Worm (Caenorhabditis elegans) whole organism, L1 larva: ENCODE results near the gene tbx-33.

Experiments used
- C34B4.2 ChIP-seq: sonication (generic microtip); optimal IDR thresholded peaks from 2 replicates; lab custom pipeline; 2017; ENCODE audit warnings: mild to moderate bottlenecking, missing genetic modification characterization, missing compliant biosample characterization
- F16B12.6 ChIP-seq: fragments of 150-350 bp; optimal IDR thresholded peaks from 2 replicates; lab custom pipeline; 2014; ENCODE audit warnings: missing biosample characterization, missing genetic modification characterization
- aha-1 ChIP-seq: fragments of 150-350 bp; optimal IDR thresholded peaks from 2 replicates; lab custom pipeline; 2014; ENCODE audit warnings: missing biosample characterization, missing genetic modification characterization
- aly-2 ChIP-seq: fragments of 150-350 bp; optimal IDR thresholded peaks from 2 replicates; lab custom pipeline; 2014; ENCODE audit warnings: missing biosample characterization, missing genetic modification characterization
- ama-1 ChIP-seq: fragments of 150-350 bp; optimal IDR thresholded peaks from 2 replicates; lab custom pipeline; 2014
- blmp-1 ChIP-seq: fragments of 150-350 bp; optimal IDR thresholded peaks from 2 replicates; lab custom pipeline; 2014; ENCODE audit warnings: missing biosample characterization, missing genetic modification characterization
- ceh-8 ChIP-seq: fragments of 200-800 bp; sonication (Bioruptor generic); optimal IDR thresholded peaks from 2 replicates; lab custom pipeline; 2018; ENCODE audit warnings: mild to moderate bottlenecking, missing genetic modification characterization, moderate library complexity, missing compliant biosample characterization
- ceh-82 ChIP-seq, 3 experiments: fragments of 150-350 bp in 1 of 3; sonication (generic microtip) in 2 of 3; optimal IDR thresholded peaks; 2 replicates each; lab custom pipeline; 2014 to 2017; ENCODE audit warnings: missing biosample characterization in 3 of 3, missing genetic modification characterization in 3 of 3
- ceh-88 ChIP-seq: fragments of 200-800 bp; sonication (Bioruptor generic); IDR thresholded peaks from 2 replicates; pipeline ENCODE4 v1.3.6; 2022; ENCODE audit warnings: missing genetic modification characterization, missing compliant biosample characterization
- dsc-1 ChIP-seq: sonication (generic microtip); optimal IDR thresholded peaks from 2 replicates; lab custom pipeline; 2016; ENCODE audit warnings: mild to moderate bottlenecking, missing genetic modification characterization, missing compliant biosample characterization
- efl-1 ChIP-seq, 4 experiments: fragments of 150-350 bp; optimal IDR thresholded peaks in 3 of 4; peaks in 1 of 4; 1 replicate in 1 of 4; 2 replicates in 3 of 4; lab custom pipeline; 2014; ENCODE audit warnings: missing biosample characterization in 2 of 4, missing genetic modification characterization in 2 of 4, missing genetic modification reagents in 2 of 4
- efl-3 ChIP-seq: fragments of 200-800 bp; sonication (Bioruptor generic); optimal IDR thresholded peaks from 2 replicates; lab custom pipeline; 2018; ENCODE audit warnings: mild to moderate bottlenecking, missing genetic modification characterization, missing compliant biosample characterization
- egl-13 ChIP-seq: sonication (generic microtip); optimal IDR thresholded peaks from 2 replicates; lab custom pipeline; 2016; ENCODE audit warnings: missing genotype, missing genetic modification reagents, missing genetic modification characterization, missing compliant biosample characterization
- ets-5 ChIP-seq: fragments of 200-800 bp; sonication (Bioruptor generic); IDR thresholded peaks from 2 replicates; pipeline ENCODE4 v1.3.6; 2022; ENCODE audit warnings: missing genetic modification characterization, missing compliant biosample characterization
- fkh-10 ChIP-seq: sonication (generic microtip); optimal IDR thresholded peaks from 2 replicates; lab custom pipeline; 2017; ENCODE audit warnings: missing biosample characterization, missing genetic modification reagents, missing genetic modification characterization
- fkh-4 ChIP-seq: sonication (generic microtip); optimal IDR thresholded peaks from 2 replicates; lab custom pipeline; 2016; ENCODE audit warnings: missing compliant biosample characterization, missing genetic modification characterization, borderline replicate concordance
- fkh-8 ChIP-seq: sonication (generic microtip); optimal IDR thresholded peaks from 2 replicates; lab custom pipeline; 2016; ENCODE audit warnings: mild to moderate bottlenecking, missing genetic modification characterization, missing compliant biosample characterization
- fos-1 ChIP-seq: fragments of 150-350 bp; optimal IDR thresholded peaks from 2 replicates; lab custom pipeline; 2014; ENCODE audit warnings: missing biosample characterization, missing genetic modification characterization
- hlh-4 ChIP-seq: sonication (generic microtip); optimal IDR thresholded peaks from 2 replicates; lab custom pipeline; 2016; ENCODE audit warnings: mild to moderate bottlenecking, missing genetic modification characterization, missing compliant biosample characterization
- jun-1 ChIP-seq: fragments of 150-350 bp; optimal IDR thresholded peaks from 2 replicates; lab custom pipeline; 2014; ENCODE audit warnings: missing biosample characterization, missing genetic modification reagents, missing genetic modification characterization
- lin-14 ChIP-seq: fragments of 200-800 bp; sonication (Bioruptor generic); optimal IDR thresholded peaks from 2 replicates; lab custom pipeline; 2018; ENCODE audit warnings: mild to moderate bottlenecking, missing genetic modification characterization, moderate library complexity, missing compliant biosample characterization
- lsy-2 ChIP-seq, 2 experiments: fragments of 150-350 bp; optimal IDR thresholded peaks; 2 replicates each; lab custom pipeline; 2014; ENCODE audit warnings: missing biosample characterization in 2 of 2, missing genetic modification characterization in 2 of 2
- mdl-1 ChIP-seq, 2 experiments: fragments of 150-350 bp; optimal IDR thresholded peaks; 2 replicates each; lab custom pipeline; 2014 to 2017; ENCODE audit warnings: missing biosample characterization in 2 of 2, missing genetic modification characterization in 2 of 2, inconsistent platforms in 1 of 2
- mep-1 ChIP-seq: fragments of 150-350 bp; optimal IDR thresholded peaks from 2 replicates; lab custom pipeline; 2014; ENCODE audit warnings: missing biosample characterization, missing genetic modification characterization
- nhr-12 ChIP-seq: sonication (generic microtip); optimal IDR thresholded peaks from 2 replicates; lab custom pipeline; 2017; ENCODE audit warnings: missing biosample characterization, missing genetic modification characterization
- nhr-19 ChIP-seq: fragments of 200-800 bp; sonication (Bioruptor generic); conservative IDR thresholded peaks from 2 replicates; pipeline ENCODE4 v1.3.6; 2022; ENCODE audit warnings: missing genetic modification characterization, missing compliant biosample characterization
- nhr-20 ChIP-seq: sonication (generic microtip); optimal IDR thresholded peaks from 2 replicates; lab custom pipeline; 2016; ENCODE audit warnings: mild to moderate bottlenecking, missing genetic modification characterization, missing compliant biosample characterization
- nhr-47 ChIP-seq: sonication (generic microtip); optimal IDR thresholded peaks from 2 replicates; lab custom pipeline; 2016; ENCODE audit warnings: mild to moderate bottlenecking, missing genetic modification characterization, moderate library complexity, missing compliant biosample characterization
- nhr-71 ChIP-seq: sonication (generic microtip); optimal IDR thresholded peaks from 2 replicates; lab custom pipeline; 2016; ENCODE audit warnings: mild to moderate bottlenecking, missing genetic modification characterization, moderate library complexity, missing compliant biosample characterization
- nhr-85 ChIP-seq: sonication (generic microtip); peaks from one replicate; lab custom pipeline; 2016; ENCODE audit warnings: missing genetic modification characterization, inconsistent platforms, missing compliant biosample characterization
- pax-3 ChIP-seq: fragments of 200-800 bp; sonication (Bioruptor generic); optimal IDR thresholded peaks from 2 replicates; lab custom pipeline; 2018; ENCODE audit warnings: mild to moderate bottlenecking, missing genetic modification characterization, moderate library complexity, missing compliant biosample characterization
- pqm-1 ChIP-seq: sonication (generic microtip); optimal IDR thresholded peaks from 3 replicates; lab custom pipeline; 2017; ENCODE audit warnings: missing biosample characterization, missing genetic modification characterization
- rnt-1 ChIP-seq: sonication (generic microtip); optimal IDR thresholded peaks from 2 replicates; lab custom pipeline; 2016; ENCODE audit warnings: mild to moderate bottlenecking, missing genetic modification characterization, moderate library complexity, missing compliant biosample characterization
- snu-23 ChIP-seq: sonication (generic microtip); optimal IDR thresholded peaks from 2 replicates; lab custom pipeline; 2016; ENCODE audit warnings: missing genetic modification characterization, missing compliant biosample characterization
- sox-4 ChIP-seq: sonication (generic microtip); optimal IDR thresholded peaks from 2 replicates; lab custom pipeline; 2016; ENCODE audit warnings: missing genetic modification characterization, missing compliant biosample characterization
- sptf-1 ChIP-seq: fragments of 150-350 bp; optimal IDR thresholded peaks from 2 replicates; lab custom pipeline; 2014; ENCODE audit warnings: missing biosample characterization, missing genetic modification characterization
- swsn-7 ChIP-seq: sonication (generic microtip); optimal IDR thresholded peaks from 2 replicates; lab custom pipeline; 2016; ENCODE audit warnings: missing genetic modification characterization, missing compliant biosample characterization
- tbx-2 ChIP-seq: sonication (generic microtip); optimal IDR thresholded peaks from 2 replicates; lab custom pipeline; 2016; ENCODE audit warnings: missing genetic modification characterization, missing compliant biosample characterization
- tlp-1 ChIP-seq: fragments of 150-350 bp; optimal IDR thresholded peaks from 2 replicates; lab custom pipeline; 2014; ENCODE audit warnings: missing biosample characterization, missing genetic modification characterization
- unc-30 ChIP-seq: sonication (generic microtip); optimal IDR thresholded peaks from 2 replicates; lab custom pipeline; 2017; ENCODE audit warnings: missing biosample characterization, missing genetic modification characterization
- unc-98 ChIP-seq: fragments of 200-800 bp; sonication (Bioruptor generic); IDR thresholded peaks from 2 replicates; pipeline ENCODE4 v1.3.6; 2022; ENCODE audit warnings: missing genetic modification characterization, missing compliant biosample characterization
- zag-1 ChIP-seq: fragments of 150-350 bp; optimal IDR thresholded peaks from 2 replicates; lab custom pipeline; 2014; ENCODE audit warnings: missing biosample characterization, missing genetic modification characterization

The tbx-33 gene

DNA sequence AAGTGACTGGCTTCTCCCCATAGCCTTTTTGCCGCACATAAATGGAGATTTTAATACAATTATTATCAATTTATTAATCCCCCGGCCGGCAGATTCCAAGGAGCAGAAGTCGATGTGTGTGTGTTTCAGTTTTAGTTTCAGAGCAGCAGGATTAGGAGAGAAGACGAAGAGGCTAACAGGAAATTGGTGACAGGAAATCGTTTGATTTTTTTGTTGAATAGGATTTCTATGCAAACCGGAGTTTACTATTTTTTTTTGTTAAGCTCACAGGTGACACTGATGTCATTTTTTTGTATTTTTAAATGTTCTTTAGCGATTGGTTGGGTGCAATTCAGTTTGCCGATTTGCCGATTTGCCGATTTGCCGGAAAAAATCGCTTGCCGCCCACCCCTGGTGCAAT, 43.9 kb upstream of the tbx-33 start:
- TF ChIP-seq pqm-1 (no peak), nhr-85 (tag; lab: Kevin White, UChicago) (peak; percentile 57), egl-13 (no peak), mdl-1 (tag; optimal IDR thresholded peaks at IDR 0.05; lab: Kevin White, UChicago) (no peak), ets-5 (GFP tag; lab: Robert Waterston, UW) (no peak), zag-1 (tag; lab: Kevin White, UChicago) (no peak), ceh-82 (tag; optimal IDR thresholded peaks at IDR 0.05; lab: Kevin White, UChicago) (no peak), dsc-1 (tag; lab: Kevin White, UChicago) (peak; percentile 71), aha-1 (tag; lab: Kevin White, UChicago) (no peak), sox-4 (tag; lab: Kevin White, UChicago) (peak; percentile 3), ama-1 (lab: Kevin White, UChicago) (no peak), hlh-4 (tag; lab: Kevin White, UChicago) (no peak), lsy-2 (tag; optimal IDR thresholded peaks at IDR 0.05; lab: Kevin White, UChicago) (no peak), nhr-19 (GFP tag; lab: Robert Waterston, UW) (no peak), nhr-12 (tag; lab: Kevin White, UChicago) (no peak)

DNA sequence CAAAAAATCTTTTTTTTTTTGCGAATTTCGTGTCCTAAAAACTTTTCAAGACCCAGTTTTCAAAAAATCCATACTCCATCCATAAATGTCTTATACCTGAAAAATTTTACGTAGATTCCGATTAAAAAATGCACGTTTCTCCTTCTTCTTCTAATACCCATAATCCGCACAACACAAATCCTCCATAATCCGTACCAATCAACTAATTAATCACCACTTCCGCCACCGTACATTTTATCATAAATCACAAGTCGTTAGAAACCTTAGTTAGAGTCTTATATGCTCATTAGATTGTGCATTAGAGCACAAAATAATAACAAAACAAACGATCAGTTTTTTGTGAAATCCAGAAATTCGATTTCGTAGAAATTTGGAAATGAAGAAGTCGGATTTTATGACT, 32.4 kb upstream of the tbx-33 start:
- TF ChIP-seq nhr-47 (tag; lab: Kevin White, UChicago) (peak; percentile 14), ceh-88 (no peak), pax-3 (tag; lab: Kevin White, UChicago) (peak; percentile 45), fkh-10 (no peak), dsc-1 (tag; lab: Kevin White, UChicago) (peak; percentile 99), efl-1 (optimal IDR thresholded peaks at IDR 0.05; lab: Kevin White, UChicago) (no peak), efl-1 (GFP tag; optimal IDR thresholded peaks at IDR 0.05 in 1 of 2; lab: Kevin White, UChicago) (no peak)

DNA sequence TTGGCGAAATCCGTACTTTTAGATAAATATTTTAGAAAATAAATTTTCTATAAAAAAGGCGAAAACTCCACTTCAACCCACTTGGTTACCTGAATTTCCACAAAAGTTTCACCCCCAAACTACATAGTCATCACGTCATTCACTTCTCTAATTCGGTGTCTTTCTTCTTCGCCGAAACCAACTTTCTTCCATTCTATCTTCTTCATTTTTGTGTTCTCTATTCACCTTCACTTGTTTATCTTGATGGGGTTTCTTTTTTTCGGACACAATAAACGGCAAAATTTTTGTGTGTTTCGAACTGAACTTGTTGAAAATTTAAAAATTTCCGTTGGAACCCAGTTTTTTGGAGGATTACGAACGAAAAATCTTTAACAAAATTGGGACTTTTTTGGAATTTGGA, 30.2 kb upstream of the tbx-33 start:
- TF ChIP-seq nhr-85 (tag; lab: Kevin White, UChicago): peak; percentile 47
- peak; percentile 7 for TF ChIP-seq snu-23 (GFP tag; lab: Kevin White, UChicago)
- no peak for TF ChIP-seq ets-5 (GFP tag; lab: Robert Waterston, UW)
- TF ChIP-seq C34B4.2: no peak
- TF ChIP-seq aly-2 (tag; lab: Kevin White, UChicago): no peak
- TF ChIP-seq nhr-20: no peak
- TF ChIP-seq sptf-1 (tag; lab: Kevin White, UChicago): no peak
- no peak for TF ChIP-seq mdl-1 (tag; optimal IDR thresholded peaks at IDR 0.05; lab: Kevin White, UChicago)
- TF ChIP-seq efl-3 (GFP tag; lab: Kevin White, UChicago): no peak
- TF ChIP-seq mep-1 (tag; lab: Kevin White, UChicago): peak; percentile 4
- no peak for TF ChIP-seq unc-98 (GFP tag; lab: Robert Waterston, UW)
- TF ChIP-seq tlp-1 (tag; lab: Kevin White, UChicago): no peak
- TF ChIP-seq ceh-8 (GFP tag; lab: Kevin White, UChicago): no peak
- peak; percentile 47 for TF ChIP-seq lin-14 (GFP tag; lab: Kevin White, UChicago)
- no peak for TF ChIP-seq nhr-19 (GFP tag; lab: Robert Waterston, UW)
- TF ChIP-seq blmp-1: peak; percentile 97
- no peak for TF ChIP-seq rnt-1 (tag; lab: Kevin White, UChicago)
- TF ChIP-seq F16B12.6 (tag; lab: Kevin White, UChicago): no peak
- TF ChIP-seq fkh-4: no peak
- no peak for TF ChIP-seq fos-1 (tag; lab: Kevin White, UChicago)
- no peak for TF ChIP-seq jun-1 (tag; lab: Kevin White, UChicago)

DNA sequence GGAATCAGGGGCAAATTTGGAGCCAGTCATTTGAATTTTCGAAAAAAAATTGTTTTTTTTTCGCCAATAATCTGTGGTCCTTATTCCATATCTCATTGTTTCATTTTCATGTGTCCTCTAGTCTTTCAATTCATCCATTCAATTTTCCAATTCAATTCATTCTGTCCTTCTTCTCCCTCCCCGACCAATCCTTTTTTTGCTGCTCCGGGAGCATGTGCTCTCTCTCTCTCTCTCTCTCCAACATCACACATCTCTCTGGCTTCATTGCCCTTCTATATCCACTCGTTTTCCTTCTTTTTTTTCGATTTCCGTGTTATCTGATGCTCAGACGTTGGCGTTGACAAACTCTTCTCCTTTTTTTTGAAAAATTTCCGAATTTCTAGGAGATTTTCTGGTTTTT, 26.8 kb upstream of the tbx-33 start:
- peak; percentile 30 for TF ChIP-seq nhr-47 (tag; lab: Kevin White, UChicago)
- peak; percentile 3 for TF ChIP-seq egl-13
- no peak for TF ChIP-seq ceh-8 (GFP tag; lab: Kevin White, UChicago)
- peak; percentile 79 for TF ChIP-seq lin-14 (GFP tag; lab: Kevin White, UChicago)
- TF ChIP-seq tbx-2 (tag; lab: Kevin White, UChicago): peak; percentile 34
- no peak for TF ChIP-seq dsc-1 (tag; lab: Kevin White, UChicago)
- TF ChIP-seq unc-30 (tag; lab: Kevin White, UChicago): no peak
- peak in 1 of 3 experiments; percentile 32 for TF ChIP-seq ceh-82 (tag; optimal IDR thresholded peaks at IDR 0.05; lab: Kevin White, UChicago)
- peak; percentile 22 for TF ChIP-seq swsn-7
- TF ChIP-seq fkh-8 (tag; lab: Kevin White, UChicago): peak; percentile 37
- TF ChIP-seq lsy-2 (tag; optimal IDR thresholded peaks at IDR 0.05; lab: Kevin White, UChicago): peak in 1 of 2 experiments; percentile 9
- TF ChIP-seq snu-23 (GFP tag; lab: Kevin White, UChicago): peak; percentile 29
- peak; percentile 51 for TF ChIP-seq fkh-10
- peak; percentile 42 for TF ChIP-seq nhr-71
- no peak for TF ChIP-seq F16B12.6 (tag; lab: Kevin White, UChicago)
